Fruit fly (Drosophila melanogaster): ENCODE measurements around the gene Lectin-galC1.

The Lectin-galC1 gene

DNA sequence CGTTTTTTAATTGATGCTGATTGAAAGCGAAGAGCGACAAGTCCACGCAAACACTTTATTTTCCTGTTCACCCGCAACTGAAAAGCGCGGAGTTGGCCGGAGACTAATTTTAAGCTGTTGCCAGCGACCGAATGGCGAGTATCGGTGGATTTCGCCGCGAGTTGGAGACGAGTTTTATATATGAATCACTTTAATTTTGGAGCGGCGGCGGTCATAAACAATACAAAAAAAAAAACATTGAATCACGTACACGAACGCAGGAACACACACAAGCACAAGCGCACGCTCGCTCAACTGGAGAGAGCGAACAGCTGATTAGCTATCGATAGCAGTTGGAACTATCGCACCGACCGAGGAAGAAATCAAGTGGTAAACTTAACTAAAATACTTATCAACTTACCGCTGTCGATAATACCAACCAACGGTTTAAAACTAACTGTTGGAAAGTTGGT, 9.1 kb downstream of the Lectin-galC1 start, which contains the start of gene Pax (continued):
- no peak for TF ChIP-seq sens-2 (GFP tag; IDR thresholded peaks at IDR 0.05)
- no peak for TF ChIP-seq CG15011 (GFP tag; optimal IDR thresholded peaks at IDR 0.05)
- no peak for TF ChIP-seq dan (GFP tag; IDR thresholded peaks at IDR 0.05)
- TF ChIP-seq fu2 (GFP tag; optimal IDR thresholded peaks at IDR 0.05): no peak
- no peak for TF ChIP-seq CG12299 (tag; optimal IDR thresholded peaks at IDR 0.05)
- TF ChIP-seq CG14441 (GFP tag; IDR thresholded peaks at IDR 0.05): no peak
- no peak for TF ChIP-seq CG1832 (GFP tag; optimal IDR thresholded peaks at IDR 0.05)
- TF ChIP-seq fd102C (GFP tag; optimal IDR thresholded peaks at IDR 0.05): no peak
- peak; percentile 94 for TF ChIP-seq zen2 (GFP tag; IDR thresholded peaks at IDR 0.05; ENCODE audit: partially characterized antibody)
- TF ChIP-seq prd (optimal IDR thresholded peaks at IDR 0.05): no peak
- TF ChIP-seq prd (GFP tag; IDR thresholded peaks at IDR 0.05): no peak
- peak; percentile 81 for TF ChIP-seq mld (GFP tag; IDR thresholded peaks at IDR 0.05; ENCODE audit: partially characterized antibody)
- peak; percentile 92 for TF ChIP-seq Opbp (GFP tag; IDR thresholded peaks at IDR 0.05; ENCODE audit: partially characterized antibody)
- no peak for TF ChIP-seq jumu (GFP tag; optimal IDR thresholded peaks at IDR 0.05)
- no peak for TF ChIP-seq CG13424 (tag; optimal IDR thresholded peaks at IDR 0.05)
- TF ChIP-seq dmrt99B (tag; optimal IDR thresholded peaks at IDR 0.05): no peak
- no peak for TF ChIP-seq CG11085 (GFP tag; IDR thresholded peaks at IDR 0.05)
- TF ChIP-seq MESR4 (GFP tag; optimal IDR thresholded peaks at IDR 0.05): peak; percentile 21
- no peak for TF ChIP-seq CG31388 (GFP tag; optimal IDR thresholded peaks at IDR 0.05)
- TF ChIP-seq CG10267 (tag; optimal IDR thresholded peaks at IDR 0.05): peak; percentile 1
- TF ChIP-seq tgo (GFP tag; IDR thresholded peaks at IDR 0.05): no peak
- TF ChIP-seq CG1602 (GFP tag; optimal IDR thresholded peaks at IDR 0.05): no peak
- TF ChIP-seq Side (GFP tag; optimal IDR thresholded peaks at IDR 0.05): no peak
- TF ChIP-seq Myb (GFP tag; optimal IDR thresholded peaks at IDR 0.05): peak; percentile 96
- no peak for TF ChIP-seq CG6854 (GFP tag; optimal IDR thresholded peaks at IDR 0.05)
- TF ChIP-seq CG2116 (GFP tag; optimal IDR thresholded peaks at IDR 0.05): peak; percentile 66
- no peak for TF ChIP-seq rib (GFP tag; IDR thresholded peaks at IDR 0.05)
- peak; percentile 66 to 77 for TF ChIP-seq Trl (optimal IDR thresholded peaks at IDR 0.05)
- no peak for TF ChIP-seq Trl (GFP tag; optimal IDR thresholded peaks at IDR 0.05)
- TF ChIP-seq CG3281 (GFP tag; optimal IDR thresholded peaks at IDR 0.05): no peak
- no peak for TF ChIP-seq en (GFP tag; optimal IDR thresholded peaks at IDR 0.05)
- TF ChIP-seq grau (tag; optimal IDR thresholded peaks at IDR 0.05): no peak
- TF ChIP-seq CG3838 (GFP tag; optimal IDR thresholded peaks at IDR 0.05): no peak
- no peak for TF ChIP-seq CG3163 (GFP tag; optimal IDR thresholded peaks at IDR 0.05)
- TF ChIP-seq CG13123 (GFP tag; optimal IDR thresholded peaks at IDR 0.05): no peak
- no peak for TF ChIP-seq CG14014 (GFP tag; IDR thresholded peaks at IDR 0.05)
- TF ChIP-seq aop (GFP tag; IDR thresholded peaks at IDR 0.05): no peak
- TF ChIP-seq bcd (GFP tag; optimal IDR thresholded peaks at IDR 0.05): no peak
- no peak for TF ChIP-seq ERR (GFP tag; optimal IDR thresholded peaks at IDR 0.05)
- TF ChIP-seq Ets97D (GFP tag; optimal IDR thresholded peaks at IDR 0.05): peak; percentile 63
- TF ChIP-seq ase (GFP tag; IDR thresholded peaks at IDR 0.05): no peak
- peak; percentile 96 for TF ChIP-seq nerfin-2 (GFP tag; IDR thresholded peaks at IDR 0.05; ENCODE audit: partially characterized antibody)
- TF ChIP-seq CG7372 (GFP tag; IDR thresholded peaks at IDR 0.05): no peak
- TF ChIP-seq CoRest (tag; optimal IDR thresholded peaks at IDR 0.05): no peak
- no peak for TF ChIP-seq CG8089 (GFP tag; optimal IDR thresholded peaks at IDR 0.05)
- no peak for TF ChIP-seq Atf6 (GFP tag; IDR thresholded peaks at IDR 0.05)
- no peak for TF ChIP-seq CG8281 (tag; optimal IDR thresholded peaks at IDR 0.05)
- no peak for TF ChIP-seq Atf3 (GFP tag; optimal IDR thresholded peaks at IDR 0.05)
- TF ChIP-seq vfl (GFP tag; optimal IDR thresholded peaks at IDR 0.05): no peak
- TF ChIP-seq Dad (GFP tag; optimal IDR thresholded peaks at IDR 0.05): no peak
- TF ChIP-seq Scr (GFP tag; IDR thresholded peaks at IDR 0.05; ENCODE audit: partially characterized antibody): peak; percentile 97
- TF ChIP-seq slou (GFP tag; optimal IDR thresholded peaks at IDR 0.05): no peak
- TF ChIP-seq CG7786 (GFP tag; optimal IDR thresholded peaks at IDR 0.05): no peak

All from whole organism, embryonic.